Fruit fly (Drosophila melanogaster) whole organism, embryonic: ENCODE results near the gene ND-49.
A peak's percentile ranks its signal among the peaks of the same experiment; 100 is the strongest.

Source experiments
- Blimp-1 ChIP-seq: fragments of 200-800 bp; sonication (Bioruptor generic); optimal IDR thresholded peaks from 3 replicates; lab custom pipeline; 2018; ENCODE audit warnings: missing biosample characterization, missing genetic modification characterization, mild to moderate bottlenecking, moderate library complexity, missing genetic modification reagents
- CG31441 ChIP-seq: fragments of 200-800 bp; sonication (Bioruptor generic); IDR thresholded peaks from 2 replicates; pipeline ENCODE4 v1.3.6; 2022; ENCODE audit warnings: missing biosample characterization, missing genetic modification characterization
- Fer2 ChIP-seq: fragments of 200-800 bp; sonication (Bioruptor generic); optimal IDR thresholded peaks from 2 replicates; lab custom pipeline; 2018; ENCODE audit warnings: missing biosample characterization, mild to moderate bottlenecking, missing genetic modification characterization, moderate library complexity
- Hr39 ChIP-seq: fragments of >200 bp; optimal IDR thresholded peaks from 2 replicates; lab custom pipeline; 2017
- Sin3A ChIP-seq: fragments of >200 bp; optimal IDR thresholded peaks from 2 replicates; lab custom pipeline; 2018
- disco-r ChIP-seq: fragments of 200-800 bp; sonication (Bioruptor generic); optimal IDR thresholded peaks from 2 replicates; lab custom pipeline; 2016; ENCODE audit warnings: missing biosample characterization, missing genetic modification characterization
- gfzf ChIP-seq: fragments of 200-800 bp; sonication (Bioruptor generic); optimal IDR thresholded peaks from 2 replicates; lab custom pipeline; 2016; ENCODE audit warnings: missing biosample characterization, mild to moderate bottlenecking, missing genetic modification characterization, moderate library complexity
- kni ChIP-seq: fragments of 200-800 bp; sonication (Bioruptor generic); optimal IDR thresholded peaks from 3 replicates; lab custom pipeline; 2017; ENCODE audit warnings: mild to moderate bottlenecking, missing biosample characterization, missing genetic modification reagents, missing genetic modification characterization
- lab ChIP-seq: fragments of 200-800 bp; sonication (Bioruptor generic); optimal IDR thresholded peaks from 3 replicates; lab custom pipeline; 2017; ENCODE audit warnings: missing biosample characterization, missing genetic modification characterization, mild to moderate bottlenecking, moderate library complexity, missing genetic modification reagents
- lola ChIP-seq, 3 experiments: fragments of >200 bp in 2 of 3; fragments of 200-800 bp in 1 of 3; sonication (Bioruptor generic) in 1 of 3; optimal IDR thresholded peaks; 2 replicates each; lab custom pipeline; 2017 to 2019; ENCODE audit warnings: missing biosample characterization in 3 of 3, missing genetic modification characterization in 3 of 3, mild to moderate bottlenecking in 1 of 3, moderate library complexity in 1 of 3
- pan ChIP-seq, 4 experiments: fragments of >200 bp in 3 of 4; fragments of 200-800 bp in 1 of 4; sonication (Bioruptor generic) in 1 of 4; optimal IDR thresholded peaks in 3 of 4; IDR thresholded peaks in 1 of 4; 2 replicates each; pipeline versions ENCODE4 v1.3.6 to Lab custom; 2017 to 2022; ENCODE audit warnings: missing biosample characterization in 2 of 4, missing genetic modification characterization in 2 of 4, mixed read lengths in 1 of 4
- z ChIP-seq: fragments of 200-800 bp; sonication (Bioruptor generic); IDR thresholded peaks from 3 replicates; pipeline ENCODE4 v1.3.6; 2022; ENCODE audit warnings: missing biosample characterization, missing genetic modification characterization

DNA sequence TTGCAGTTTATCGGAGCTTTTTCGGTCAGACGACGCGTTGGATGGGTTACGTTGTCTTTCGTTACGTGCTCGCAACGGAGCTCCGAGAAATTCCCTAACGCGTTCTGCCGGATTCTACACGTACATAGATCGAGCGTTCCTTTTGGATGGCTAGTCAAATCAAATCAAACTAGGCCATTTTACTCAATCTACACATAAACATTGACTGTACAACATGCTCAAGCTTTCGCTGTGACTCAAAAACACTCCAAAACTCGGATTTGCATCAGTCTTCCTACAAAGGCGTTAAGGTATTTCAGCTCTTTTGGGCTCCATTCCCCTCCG is 13.5 kb downstream of the ND-49 start, which contains the start of gene Pur-alpha:
- TF ChIP-seq z (GFP tag; lab: Robert Waterston, UW) (peak; percentile 92), Blimp-1 (GFP tag; lab: Kevin White, UChicago) (no peak), pan (optimal IDR thresholded peaks at IDR 0.05; lab: Kevin White, UChicago) (no peak), pan (GFP tag; optimal IDR thresholded peaks at IDR 0.05 in 1 of 2, IDR thresholded peaks at IDR 0.05 in 1 of 2) (no peak), Sin3A (lab: Kevin White, UChicago) (peak; percentile 69), CG31441 (no peak), Hr39 (lab: Kevin White, UChicago) (no peak), lab (GFP tag; lab: Kevin White, UChicago) (no peak), kni (GFP tag; lab: Kevin White, UChicago) (no peak), Fer2 (tag; lab: Kevin White, UChicago) (no peak), gfzf (peak; percentile 93), disco-r (GFP tag; lab: Kevin White, UChicago) (no peak), lola (GFP tag; optimal IDR thresholded peaks at IDR 0.05; lab: Kevin White, UChicago) (no peak)
